Worm (Caenorhabditis elegans) whole organism, young adult: Measurements from ENCODE around the gene cnt-2.

Source experiments
- B0019.2 ChIP-seq: fragments of 200-800 bp; sonication (Bioruptor generic); conservative IDR thresholded peaks from 2 replicates; pipeline ENCODE4 v1.3.6; 2022; ENCODE audit warnings: missing genetic modification reagents, missing genetic modification characterization, missing compliant biosample characterization
- B0336.3 ChIP-seq: fragments of 200-800 bp; sonication (Bioruptor generic); IDR thresholded peaks from 2 replicates; pipeline ENCODE4 v1.3.6; 2022; ENCODE audit warnings: missing genetic modification characterization, missing compliant biosample characterization
- C17E4.6 ChIP-seq: fragments of 200-800 bp; sonication (Bioruptor generic); IDR thresholded peaks from 2 replicates; pipeline ENCODE4 v1.3.6; 2022; ENCODE audit warnings: missing genetic modification reagents, missing genetic modification characterization, missing compliant biosample characterization
- F57C9.4 ChIP-seq: sonication (generic microtip); optimal IDR thresholded peaks from 2 replicates; lab custom pipeline; 2017; ENCODE audit warnings: mild to moderate bottlenecking, missing genetic modification characterization, missing compliant biosample characterization
- K11D2.4 ChIP-seq: fragments of 200-800 bp; sonication (Bioruptor generic); IDR thresholded peaks from 2 replicates; pipeline ENCODE4 v1.3.6; 2022; ENCODE audit warnings: missing genetic modification reagents, missing genetic modification characterization, missing compliant biosample characterization
- T26A5.8 ChIP-seq: sonication (generic microtip); optimal IDR thresholded peaks from 2 replicates; lab custom pipeline; 2016; ENCODE audit warnings: missing genetic modification characterization, missing compliant biosample characterization
- Y53G8AR.9 ChIP-seq: fragments of 200-800 bp; sonication (Bioruptor generic); conservative IDR thresholded peaks from 2 replicates; pipeline ENCODE4 v1.3.6; 2022; ENCODE audit warnings: missing genetic modification reagents, missing genetic modification characterization, missing compliant biosample characterization
- ZK185.1 ChIP-seq: sonication (generic microtip); optimal IDR thresholded peaks from 2 replicates; lab custom pipeline; 2016; ENCODE audit warnings: mild to moderate bottlenecking, missing genetic modification characterization, missing compliant biosample characterization; ENCODE audit not compliant: poor library complexity, severe bottlenecking
- akir-1 ChIP-seq: fragments of 200-800 bp; sonication (Bioruptor generic); optimal IDR thresholded peaks from 2 replicates; lab custom pipeline; 2018; ENCODE audit warnings: mild to moderate bottlenecking, missing genetic modification characterization, moderate library complexity, missing compliant biosample characterization
- ama-1 ChIP-seq, 3 experiments: fragments of 150-350 bp in 1 of 3; sonication (generic microtip) in 2 of 3; optimal IDR thresholded peaks; 2 replicates each; lab custom pipeline; 2014 to 2018; ENCODE audit warnings: missing biosample characterization in 2 of 3, missing genetic modification characterization in 2 of 3, missing genetic modification reagents in 2 of 3
- aptf-2 ChIP-seq: fragments of 200-800 bp; sonication (Bioruptor generic); conservative IDR thresholded peaks from 2 replicates; pipeline ENCODE4 v1.3.6; 2022; ENCODE audit warnings: missing genetic modification reagents, missing genetic modification characterization, missing compliant biosample characterization
- aptf-3 ChIP-seq: fragments of 200-800 bp; sonication (Bioruptor generic); IDR thresholded peaks from 2 replicates; pipeline ENCODE4 v1.3.6; 2022; ENCODE audit warnings: missing genetic modification characterization, missing compliant biosample characterization
- atf-7 ChIP-seq: sonication (generic microtip); optimal IDR thresholded peaks from 2 replicates; lab custom pipeline; 2017; ENCODE audit warnings: mild to moderate bottlenecking, missing genetic modification characterization, missing compliant biosample characterization
- attf-5 ChIP-seq: fragments of 200-800 bp; sonication (Bioruptor generic); optimal IDR thresholded peaks from 2 replicates; lab custom pipeline; 2018; ENCODE audit warnings: mild to moderate bottlenecking, missing genetic modification characterization, missing compliant biosample characterization
- attf-6 ChIP-seq: fragments of 200-800 bp; sonication (Bioruptor generic); IDR thresholded peaks from 2 replicates; pipeline ENCODE4 v1.3.6; 2022; ENCODE audit warnings: missing genetic modification reagents, missing genetic modification characterization, missing compliant biosample characterization
- ccch-3 ChIP-seq: fragments of 200-800 bp; sonication (Bioruptor generic); optimal IDR thresholded peaks from 2 replicates; lab custom pipeline; 2018; ENCODE audit warnings: mild to moderate bottlenecking, missing genetic modification characterization, missing compliant biosample characterization
- ceh-100 ChIP-seq: fragments of 200-800 bp; sonication (Bioruptor generic); IDR thresholded peaks from 2 replicates; pipeline ENCODE4 v1.3.6; 2022; ENCODE audit warnings: missing genetic modification reagents, missing genetic modification characterization, missing compliant biosample characterization
- ceh-79 ChIP-seq: sonication (generic microtip); optimal IDR thresholded peaks from 2 replicates; lab custom pipeline; 2017; ENCODE audit warnings: mild to moderate bottlenecking, missing genetic modification characterization, missing compliant biosample characterization
- ceh-91 ChIP-seq: fragments of 200-800 bp; sonication (Bioruptor generic); IDR thresholded peaks from 2 replicates; pipeline ENCODE4 v1.3.6; 2022; ENCODE audit warnings: missing genetic modification reagents, missing genetic modification characterization, missing compliant biosample characterization
- dpl-1 ChIP-seq: fragments of 150-350 bp; optimal IDR thresholded peaks from 2 replicates; lab custom pipeline; 2014; ENCODE audit warnings: missing biosample characterization, missing genetic modification reagents, missing genetic modification characterization
- efl-1 ChIP-seq: fragments of 150-350 bp; optimal IDR thresholded peaks from 2 replicates; lab custom pipeline; 2014; ENCODE audit warnings: missing biosample characterization, missing genetic modification reagents, missing genetic modification characterization
- egl-18 ChIP-seq: fragments of 200-800 bp; sonication (Bioruptor generic); IDR thresholded peaks from 2 replicates; pipeline ENCODE4 v1.3.6; 2022; ENCODE audit warnings: missing genetic modification reagents, missing genetic modification characterization, missing compliant biosample characterization
- ekl-4 ChIP-seq: fragments of 200-800 bp; sonication (Bioruptor generic); IDR thresholded peaks from 2 replicates; pipeline ENCODE4 v1.3.6; 2022; ENCODE audit warnings: missing genetic modification reagents, missing genetic modification characterization, missing compliant biosample characterization
- ets-4 ChIP-seq: fragments of 200-800 bp; sonication (Bioruptor generic); optimal IDR thresholded peaks from 2 replicates; lab custom pipeline; 2018; ENCODE audit warnings: mild to moderate bottlenecking, missing genetic modification characterization, missing compliant biosample characterization
- him-1 ChIP-seq: sonication (generic microtip); optimal IDR thresholded peaks from 2 replicates; lab custom pipeline; 2016; ENCODE audit warnings: missing genotype, missing genetic modification reagents, missing genetic modification characterization, missing compliant biosample characterization
- hlh-26 ChIP-seq: fragments of 200-800 bp; sonication (Bioruptor generic); conservative IDR thresholded peaks from 2 replicates; pipeline ENCODE4 v1.3.6; 2022; ENCODE audit warnings: missing genetic modification reagents, missing genetic modification characterization, missing compliant biosample characterization
- hmg-1.2 ChIP-seq: fragments of 200-800 bp; sonication (Bioruptor generic); IDR thresholded peaks from 2 replicates; pipeline ENCODE4 v1.3.6; 2022; ENCODE audit warnings: missing genetic modification reagents, missing genetic modification characterization, missing compliant biosample characterization
- hrde-1 ChIP-seq: sonication (generic microtip); optimal IDR thresholded peaks from 2 replicates; lab custom pipeline; 2016; ENCODE audit warnings: missing genetic modification characterization, mild to moderate bottlenecking, missing compliant biosample characterization, moderate library complexity, missing genotype, missing genetic modification reagents, borderline replicate concordance
- lin-54 ChIP-seq: fragments of 200-800 bp; sonication (Bioruptor generic); optimal IDR thresholded peaks from 2 replicates; lab custom pipeline; 2018; ENCODE audit warnings: mild to moderate bottlenecking, missing genetic modification characterization, missing compliant biosample characterization
- lir-1 ChIP-seq: fragments of 200-800 bp; sonication (Bioruptor generic); conservative IDR thresholded peaks from 2 replicates; pipeline ENCODE4 v1.3.6; 2022; ENCODE audit warnings: missing genetic modification reagents, missing genetic modification characterization, missing compliant biosample characterization
- madf-3 ChIP-seq: fragments of 200-800 bp; sonication (Bioruptor generic); IDR thresholded peaks from 2 replicates; pipeline ENCODE4 v1.3.6; 2022; ENCODE audit warnings: missing genetic modification reagents, missing genetic modification characterization, missing compliant biosample characterization
- madf-6 ChIP-seq: fragments of 200-800 bp; sonication (Bioruptor generic); IDR thresholded peaks from 2 replicates; pipeline ENCODE4 v1.3.6; 2022; ENCODE audit warnings: missing genetic modification reagents, missing genetic modification characterization, missing compliant biosample characterization
- madf-8 ChIP-seq: fragments of 200-800 bp; sonication (Bioruptor generic); conservative IDR thresholded peaks from 2 replicates; pipeline ENCODE4 v1.3.6; 2022; ENCODE audit warnings: missing genetic modification reagents, missing genetic modification characterization, missing compliant biosample characterization
- mel-28 ChIP-seq: sonication (generic microtip); optimal IDR thresholded peaks from 2 replicates; lab custom pipeline; 2016; ENCODE audit warnings: borderline replicate concordance, mild to moderate bottlenecking, missing genetic modification characterization, missing compliant biosample characterization
- mxl-1 ChIP-seq: sonication (generic microtip); optimal IDR thresholded peaks from 2 replicates; lab custom pipeline; 2016; ENCODE audit warnings: missing genetic modification characterization, missing compliant biosample characterization
- nfya-1 ChIP-seq: sonication (generic microtip); optimal IDR thresholded peaks from 2 replicates; lab custom pipeline; 2017; ENCODE audit warnings: antibody characterized with exemption, missing compliant biosample characterization, missing genetic modification characterization, borderline replicate concordance; ENCODE audit not compliant: insufficient read depth
- nhr-120 ChIP-seq: fragments of 200-800 bp; sonication (Bioruptor generic); IDR thresholded peaks from 2 replicates; pipeline ENCODE4 v1.3.6; 2022; ENCODE audit warnings: missing genetic modification characterization, missing compliant biosample characterization
- nhr-80 ChIP-seq: sonication (generic microtip); optimal IDR thresholded peaks from 2 replicates; lab custom pipeline; 2016; ENCODE audit warnings: missing genetic modification characterization, missing compliant biosample characterization
- nhr-90 ChIP-seq: sonication (generic microtip); optimal IDR thresholded peaks from 2 replicates; lab custom pipeline; 2016; ENCODE audit warnings: missing genotype, mild to moderate bottlenecking, missing genetic modification characterization, missing compliant biosample characterization
- rcor-1 ChIP-seq: fragments of 200-800 bp; sonication (Bioruptor generic); IDR thresholded peaks from 2 replicates; pipeline ENCODE4 v1.3.6; 2022; ENCODE audit warnings: missing genetic modification reagents, missing genetic modification characterization, missing compliant biosample characterization
- repo-1 ChIP-seq: sonication (generic microtip); optimal IDR thresholded peaks from 2 replicates; lab custom pipeline; 2017; ENCODE audit warnings: mild to moderate bottlenecking, missing genetic modification characterization, missing compliant biosample characterization
- sea-2 ChIP-seq: fragments of 200-800 bp; sonication (Bioruptor generic); IDR thresholded peaks from 2 replicates; pipeline ENCODE4 v1.3.6; 2022; ENCODE audit warnings: missing genetic modification characterization, missing compliant biosample characterization
- snpc-1.1 ChIP-seq: sonication (generic microtip); optimal IDR thresholded peaks from 2 replicates; lab custom pipeline; 2017; ENCODE audit warnings: missing genetic modification characterization, mild to moderate bottlenecking, missing compliant biosample characterization, antibody characterized with exemption, moderate library complexity, missing genotype, missing genetic modification reagents; ENCODE audit not compliant: insufficient read depth
- snpc-1.3 ChIP-seq: sonication (generic microtip); optimal IDR thresholded peaks from 2 replicates; lab custom pipeline; 2017; ENCODE audit warnings: missing genetic modification characterization, mild to moderate bottlenecking, missing compliant biosample characterization, antibody characterized with exemption, moderate library complexity, missing genotype, missing genetic modification reagents; ENCODE audit not compliant: insufficient read depth
- somi-1 ChIP-seq: fragments of 200-800 bp; sonication (Bioruptor generic); optimal IDR thresholded peaks from 2 replicates; lab custom pipeline; 2018; ENCODE audit warnings: mild to moderate bottlenecking, missing genetic modification characterization, missing compliant biosample characterization
- tbp1 ChIP-seq: fragments of 200-800 bp; sonication (Bioruptor generic); optimal IDR thresholded peaks from 2 replicates; lab custom pipeline; 2018; ENCODE audit warnings: mild to moderate bottlenecking, missing genetic modification characterization, missing compliant biosample characterization
- ztf-26 ChIP-seq: sonication (generic microtip); optimal IDR thresholded peaks from 2 replicates; lab custom pipeline; 2017; ENCODE audit warnings: missing genetic modification characterization, missing compliant biosample characterization
- ztf-6 ChIP-seq: fragments of 200-800 bp; sonication (Bioruptor generic); IDR thresholded peaks from 2 replicates; pipeline ENCODE4 v1.3.6; 2022; ENCODE audit warnings: missing genetic modification reagents, missing genetic modification characterization, missing compliant biosample characterization

Gene cnt-2

DNA sequence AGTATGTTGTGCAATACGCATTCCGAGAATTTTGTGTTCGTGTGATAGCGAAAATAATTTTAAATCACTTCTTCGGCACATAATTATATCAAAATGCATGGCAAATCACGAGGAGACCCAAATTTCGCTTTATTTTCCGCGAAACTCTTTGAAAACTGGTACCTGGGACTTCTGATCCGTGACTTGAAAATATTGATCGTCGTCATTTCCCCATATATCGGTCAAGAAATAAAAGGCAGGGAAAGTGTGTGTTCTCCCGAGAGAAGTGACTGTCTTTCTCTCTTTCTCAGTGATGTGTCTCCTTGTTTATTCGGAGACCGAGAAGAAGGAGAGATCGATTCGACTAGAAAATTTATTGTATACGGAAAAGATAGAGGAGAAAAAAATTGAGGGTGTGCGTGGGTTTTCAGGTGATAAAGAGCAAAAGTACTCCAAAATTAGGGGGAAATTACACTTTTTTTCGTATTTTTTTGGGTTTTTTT, 56.4 kb downstream of the cnt-2 start, which contains the start of gene W09D10.5 (continued):
- TF ChIP-seq aptf-3 = no peak; the same call in 1 of the 2 replicates
- TF ChIP-seq dpl-1 (GFP tag; lab: Kevin White, UChicago) = no peak
- no peak for TF ChIP-seq ceh-91 (GFP tag; lab: Robert Waterston, UW)
- TF ChIP-seq snpc-1.1 (tag; lab: Kevin White, UChicago) = no peak
- TF ChIP-seq madf-6 (GFP tag; lab: Robert Waterston, UW) = peak; percentile 30; the same call in 1 of the 2 replicates
- no peak for TF ChIP-seq rcor-1 (GFP tag; lab: Robert Waterston, UW)
- peak; percentile 20; the same call in 1 of the 2 replicates for TF ChIP-seq ceh-100
- peak; percentile 82 for TF ChIP-seq ama-1 (optimal IDR thresholded peaks at IDR 0.05; lab: Kevin White, UChicago)
- TF ChIP-seq ama-1 (GFP tag; optimal IDR thresholded peaks at IDR 0.05; lab: Kevin White, UChicago) = no peak
- peak; percentile 42; the same call in 1 of the 2 replicates for TF ChIP-seq Y53G8AR.9 (GFP tag; lab: Robert Waterston, UW)
- peak; percentile 39; the same call in 1 of the 2 replicates for TF ChIP-seq K11D2.4 (GFP tag; lab: Robert Waterston, UW)
- 0 out of 2 replicates have a peak, but pooled peaks have one; percentile 8 for TF ChIP-seq nhr-120 (GFP tag; lab: Robert Waterston, UW)
- TF ChIP-seq ets-4 (GFP tag; lab: Kevin White, UChicago) = no peak
- no peak for TF ChIP-seq T26A5.8 (tag; lab: Kevin White, UChicago)
- TF ChIP-seq mxl-1 (tag; lab: Kevin White, UChicago) = no peak
- peak; percentile 64 for TF ChIP-seq nhr-80 (tag; lab: Kevin White, UChicago)
- no peak for TF ChIP-seq B0019.2 (GFP tag; lab: Robert Waterston, UW)
- TF ChIP-seq hlh-26 (GFP tag; lab: Robert Waterston, UW) = no peak
- TF ChIP-seq B0336.3 (GFP tag; lab: Robert Waterston, UW) = peak; percentile 78
- TF ChIP-seq F57C9.4 (tag; lab: Kevin White, UChicago) = peak; percentile 18
- TF ChIP-seq repo-1 (tag; lab: Kevin White, UChicago) = peak; percentile 70
- no peak for TF ChIP-seq lir-1 (GFP tag; lab: Robert Waterston, UW)
- no peak for TF ChIP-seq ccch-3
- no peak for TF ChIP-seq sea-2 (GFP tag; lab: Robert Waterston, UW)
- peak; percentile 45 for TF ChIP-seq nhr-90 (tag; lab: Kevin White, UChicago)
- no peak for TF ChIP-seq him-1 (tag; lab: Kevin White, UChicago)
- TF ChIP-seq egl-18 = no peak
- TF ChIP-seq nfya-1 (tag; lab: Kevin White, UChicago) = no peak
- no peak for TF ChIP-seq ztf-26
- no peak for TF ChIP-seq tbp1 (GFP tag; lab: Kevin White, UChicago)
- no peak for TF ChIP-seq ztf-6 (GFP tag; lab: Robert Waterston, UW)
- no peak for TF ChIP-seq madf-3
- TF ChIP-seq attf-6 (GFP tag; lab: Robert Waterston, UW) = no peak
- TF ChIP-seq ceh-79 (tag; lab: Kevin White, UChicago) = peak; percentile 37
- TF ChIP-seq hrde-1 = no peak
- 0 out of 2 replicates have a peak, but pooled peaks have one; percentile 12 for TF ChIP-seq C17E4.6 (GFP tag; lab: Robert Waterston, UW)
- TF ChIP-seq snpc-1.3 (tag; lab: Kevin White, UChicago) = no peak
- TF ChIP-seq somi-1 (GFP tag; lab: Kevin White, UChicago) = no peak
- TF ChIP-seq attf-5 (GFP tag; lab: Kevin White, UChicago) = no peak
- TF ChIP-seq aptf-2 (GFP tag; lab: Robert Waterston, UW) = no peak
- no peak for TF ChIP-seq akir-1 (GFP tag; lab: Kevin White, UChicago)
- TF ChIP-seq ekl-4 = peak; percentile 57; the same call in 1 of the 2 replicates
- TF ChIP-seq madf-8 (GFP tag; lab: Robert Waterston, UW) = no peak
- no peak for TF ChIP-seq efl-1 (GFP tag; lab: Kevin White, UChicago)
- TF ChIP-seq atf-7 (tag; lab: Kevin White, UChicago) = peak; percentile 38
- TF ChIP-seq mel-28 (tag; lab: Kevin White, UChicago) = peak; percentile 56
- peak; percentile 27 for TF ChIP-seq ZK185.1 (tag; lab: Kevin White, UChicago)
- TF ChIP-seq hmg-1.2 (GFP tag; lab: Robert Waterston, UW) = no peak
- TF ChIP-seq lin-54 (GFP tag; lab: Kevin White, UChicago) = peak; percentile 39
